Worm (Caenorhabditis elegans) whole organism, midembryonic: Measurements from ENCODE around the gene F14F9.2.

Experiments used
- T22C8.4 ChIP-seq: fragments of 200-800 bp; sonication (Bioruptor generic); IDR thresholded peaks from 2 replicates; pipeline ENCODE4 v1.3.6; 2022; ENCODE audit warnings: missing genetic modification characterization, missing compliant biosample characterization
- cog-1 ChIP-seq: sonication (generic microtip); optimal IDR thresholded peaks from 2 replicates; lab custom pipeline; 2016; ENCODE audit warnings: missing genetic modification characterization, missing compliant biosample characterization
- flt-1 ChIP-seq: fragments of 200-800 bp; sonication (Bioruptor generic); IDR thresholded peaks from 2 replicates; pipeline ENCODE4 v1.3.6; 2022; ENCODE audit warnings: missing genetic modification characterization, missing compliant biosample characterization
- ref-1 ChIP-seq: fragments of 200-800 bp; sonication (Bioruptor generic); conservative IDR thresholded peaks from 2 replicates; pipeline ENCODE4 v1.3.6; 2022; ENCODE audit warnings: missing genetic modification reagents, missing genetic modification characterization, missing compliant biosample characterization
- tab-1 ChIP-seq: fragments of 200-800 bp; sonication (Bioruptor generic); IDR thresholded peaks from 2 replicates; pipeline ENCODE4 v1.3.6; 2022; ENCODE audit warnings: missing genetic modification characterization, missing compliant biosample characterization
- ztf-23 ChIP-seq: fragments of 200-800 bp; sonication (Bioruptor generic); IDR thresholded peaks from 2 replicates; pipeline ENCODE4 v1.3.6; 2022; ENCODE audit warnings: missing genetic modification reagents, missing genetic modification characterization, missing compliant biosample characterization

- TF ChIP-seq tab-1 (no peak), ztf-23 (GFP tag; lab: Robert Waterston, UW) (no peak), T22C8.4 (GFP tag; lab: Robert Waterston, UW) (no peak), flt-1 (no peak), cog-1 (no peak), ref-1 (GFP tag; lab: Robert Waterston, UW) (no peak)
Measured at ce11 chrV:5131380-5131779, 13.3 kb upstream of the F14F9.2 start.
